Worm (Caenorhabditis elegans): ENCODE measurements around the gene B0496.11.

DNA sequence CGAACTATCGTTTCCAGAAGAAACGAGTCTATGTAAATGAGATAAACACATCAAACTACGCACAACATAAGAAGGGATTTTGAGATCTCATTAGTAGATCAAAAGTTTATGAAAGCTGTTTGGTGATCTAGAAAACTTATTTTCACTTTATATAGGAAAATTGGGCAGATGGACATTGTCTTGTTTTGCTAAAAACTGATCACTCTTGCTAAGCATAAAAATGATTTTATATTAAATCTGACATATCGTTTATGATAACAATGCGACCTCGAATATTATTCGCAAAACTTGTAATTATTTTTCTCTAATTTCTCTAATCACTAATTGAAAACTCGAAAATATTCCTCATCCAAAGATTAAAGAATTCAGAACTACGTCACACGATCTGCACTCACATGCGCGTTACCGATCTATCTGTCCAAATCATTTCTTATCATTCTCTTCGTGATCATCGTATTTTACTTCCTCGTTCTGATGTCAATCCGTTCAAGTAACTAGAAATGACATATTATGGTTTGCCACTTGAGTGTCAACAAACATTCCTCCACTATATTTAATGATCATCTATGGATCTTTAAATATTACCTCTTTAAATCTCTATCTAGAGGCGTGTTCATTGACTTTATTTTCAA is 36.1 kb upstream of the B0496.11 start, which contains the start of gene F55G1.7:
- TF ChIP-seq lin-15B (tag; optimal IDR thresholded peaks at IDR 0.05) = no peak
- no peak for TF ChIP-seq snpc-4 (tag; optimal IDR thresholded peaks at IDR 0.05)
- no peak for TF ChIP-seq eor-1 (tag; optimal IDR thresholded peaks at IDR 0.05)
- no peak for TF ChIP-seq egl-27 (tag; optimal IDR thresholded peaks at IDR 0.05)
- TF ChIP-seq pqm-1 (tag; optimal IDR thresholded peaks at IDR 0.05) = no peak
- no peak for TF ChIP-seq nhr-237 (tag; optimal IDR thresholded peaks at IDR 0.05)

Data from whole organism, L3 larva.